Fruit fly (Drosophila melanogaster): Measurements from ENCODE around the gene Zip89B.

Gene Zip89B

dm6 chr3R:16350400-16350799, 44.8 kb downstream of the Zip89B start:
- TF ChIP-seq ovo (GFP tag; optimal IDR thresholded peaks at IDR 0.05) (no peak), CG14711 (tag; optimal IDR thresholded peaks at IDR 0.05) (no peak), CG33017 (tag; optimal IDR thresholded peaks at IDR 0.05) (no peak), Mnt (GFP tag; optimal IDR thresholded peaks at IDR 0.05) (no peak), kay (GFP tag; ENCODE audit: borderline replicate concordance) (no peak), pad (GFP tag; optimal IDR thresholded peaks at IDR 0.05) (no peak), cnc (optimal IDR thresholded peaks at IDR 0.05) (no peak), CG5204 (GFP tag; optimal IDR thresholded peaks at IDR 0.05) (no peak), CG12768 (GFP tag; optimal IDR thresholded peaks at IDR 0.05) (no peak), CG7101 (tag; optimal IDR thresholded peaks at IDR 0.05) (no peak), toe (GFP tag; optimal IDR thresholded peaks at IDR 0.05) (no peak), Crg-1 (GFP tag; optimal IDR thresholded peaks at IDR 0.05) (no peak), CG7045 (GFP tag; optimal IDR thresholded peaks at IDR 0.05) (no peak), Clk (GFP tag; optimal IDR thresholded peaks at IDR 0.05) (no peak), Hr96 (GFP tag; optimal IDR thresholded peaks at IDR 0.05) (no peak), tj (GFP tag; optimal IDR thresholded peaks at IDR 0.05) (no peak), CG1620 (GFP tag; optimal IDR thresholded peaks at IDR 0.05) (no peak), CG11617 (GFP tag; optimal IDR thresholded peaks at IDR 0.05) (no peak)

DNA sequence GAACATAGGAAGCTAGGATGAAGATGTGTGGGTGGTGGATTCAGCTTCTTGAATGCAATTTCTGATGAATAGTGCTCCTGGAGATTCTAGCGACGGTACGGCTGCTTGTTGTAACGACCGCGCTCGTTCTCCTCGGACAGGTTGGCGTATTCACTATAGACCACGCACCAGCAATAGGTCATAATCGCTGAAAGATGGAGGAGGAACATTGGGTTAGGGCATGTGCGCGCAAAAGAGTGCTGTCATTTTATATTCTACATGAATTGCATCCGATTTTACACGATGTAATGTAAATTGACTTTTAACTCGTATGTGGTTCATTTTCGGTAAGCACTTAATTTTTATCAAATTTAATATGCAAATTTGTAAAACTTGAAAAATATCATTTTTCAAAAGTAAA, 45.5 kb downstream of the Zip89B start:
- TF ChIP-seq CG5204 (GFP tag; optimal IDR thresholded peaks at IDR 0.05) (no peak), pad (GFP tag; optimal IDR thresholded peaks at IDR 0.05) (peak; percentile 20)

DNA sequence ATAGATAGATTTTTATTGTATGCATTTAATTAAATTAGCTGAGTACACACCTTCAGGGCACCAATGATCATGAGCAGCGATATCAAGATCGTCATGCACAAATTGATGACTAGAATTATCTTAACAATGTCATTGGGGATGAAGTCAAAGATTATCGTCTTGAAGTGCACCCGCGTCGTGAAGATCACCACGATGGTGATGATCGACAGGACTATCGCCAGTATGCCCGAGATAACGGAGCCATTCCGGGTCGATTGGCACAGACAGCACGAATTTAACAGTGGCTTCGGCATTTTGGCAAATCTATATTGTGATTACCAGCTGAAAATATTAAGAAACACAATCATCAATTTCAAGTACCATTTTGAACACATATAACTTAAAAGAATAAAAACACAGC, 46.5 kb downstream of the Zip89B start:
- TF ChIP-seq CG14711 (tag; optimal IDR thresholded peaks at IDR 0.05): no peak
- no peak for TF ChIP-seq ovo (GFP tag; optimal IDR thresholded peaks at IDR 0.05)
- no peak for TF ChIP-seq Mnt (GFP tag; optimal IDR thresholded peaks at IDR 0.05)
- no peak for TF ChIP-seq CG7101 (tag; optimal IDR thresholded peaks at IDR 0.05)
- TF ChIP-seq Hr96 (GFP tag; optimal IDR thresholded peaks at IDR 0.05): no peak
- TF ChIP-seq CG1620 (GFP tag; optimal IDR thresholded peaks at IDR 0.05): no peak

- no peak for TF ChIP-seq CG14711 (tag; optimal IDR thresholded peaks at IDR 0.05)
- TF ChIP-seq CG33017 (tag; optimal IDR thresholded peaks at IDR 0.05): no peak
- TF ChIP-seq CG12768 (GFP tag; optimal IDR thresholded peaks at IDR 0.05): no peak
- TF ChIP-seq bab1 (GFP tag; optimal IDR thresholded peaks at IDR 0.05): no peak
- no peak for TF ChIP-seq tj (GFP tag; optimal IDR thresholded peaks at IDR 0.05)
- TF ChIP-seq cic (GFP tag; optimal IDR thresholded peaks at IDR 0.05): no peak
- TF ChIP-seq toe (GFP tag; optimal IDR thresholded peaks at IDR 0.05): no peak
- TF ChIP-seq ovo (GFP tag; optimal IDR thresholded peaks at IDR 0.05): no peak
- no peak for TF ChIP-seq Crg-1 (GFP tag; optimal IDR thresholded peaks at IDR 0.05)
- no peak for TF ChIP-seq kay (GFP tag; ENCODE audit: borderline replicate concordance)
- no peak for TF ChIP-seq Mnt (GFP tag; optimal IDR thresholded peaks at IDR 0.05)
Observed at dm6 chr3R:16353195-16353594, 47.6 kb downstream of the Zip89B start.

dm6 chr3R:16353671-16354070, 48.1 kb downstream of the Zip89B start:
- TF ChIP-seq cnc (optimal IDR thresholded peaks at IDR 0.05) (peak in 1 of 2 experiments; percentile 9), tj (GFP tag; optimal IDR thresholded peaks at IDR 0.05) (no peak)

DNA sequence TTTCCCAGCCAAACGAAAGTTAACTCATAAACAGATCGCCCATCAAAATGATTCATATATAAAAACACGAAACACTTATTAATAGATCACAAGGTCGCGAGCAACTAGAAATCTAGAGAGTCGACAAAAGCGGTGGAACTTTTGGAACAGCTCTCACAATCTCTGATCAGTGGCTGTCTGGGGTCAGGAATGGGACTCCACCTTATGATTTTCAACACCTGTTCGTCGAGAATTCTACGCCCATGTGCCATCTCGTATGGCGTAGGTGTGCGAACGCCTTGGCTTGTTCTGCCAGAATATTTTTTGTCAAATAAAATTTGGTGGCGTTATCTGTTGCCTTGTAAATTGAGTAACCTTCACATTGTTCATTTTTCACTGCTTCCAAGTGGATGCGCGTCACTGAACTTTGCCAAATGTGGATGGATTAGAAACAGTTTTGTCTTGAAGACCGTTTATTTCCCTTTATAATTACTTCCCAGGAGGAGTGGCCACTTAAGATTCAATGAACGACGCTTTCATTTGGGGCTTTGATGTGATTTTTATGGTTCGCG, 49.9 kb downstream of the Zip89B start:
- TF ChIP-seq CG12768 (GFP tag; optimal IDR thresholded peaks at IDR 0.05) (peak; percentile 14), CG7101 (tag; optimal IDR thresholded peaks at IDR 0.05) (no peak), CG7045 (GFP tag; optimal IDR thresholded peaks at IDR 0.05) (peak; percentile 3), CG33017 (tag; optimal IDR thresholded peaks at IDR 0.05) (peak; percentile 40), CG1620 (GFP tag; optimal IDR thresholded peaks at IDR 0.05) (no peak), pad (GFP tag; optimal IDR thresholded peaks at IDR 0.05) (no peak)

dm6 chr3R:16356215-16356862, 50.8 kb downstream of the Zip89B start:
- TF ChIP-seq CG5204 (GFP tag; optimal IDR thresholded peaks at IDR 0.05): peak; percentile 31
- peak; percentile 2 for TF ChIP-seq ovo (GFP tag; optimal IDR thresholded peaks at IDR 0.05)
- TF ChIP-seq CG11617 (GFP tag; optimal IDR thresholded peaks at IDR 0.05): peak; percentile 67
- TF ChIP-seq Hr96 (GFP tag; optimal IDR thresholded peaks at IDR 0.05): peak; percentile 36
- TF ChIP-seq cic (GFP tag; optimal IDR thresholded peaks at IDR 0.05): peak; percentile 52
- TF ChIP-seq Crg-1 (GFP tag; optimal IDR thresholded peaks at IDR 0.05): no peak
- TF ChIP-seq CG12768 (GFP tag; optimal IDR thresholded peaks at IDR 0.05): no peak
- TF ChIP-seq kay (GFP tag; ENCODE audit: borderline replicate concordance): peak; percentile 70
- TF ChIP-seq tj (GFP tag; optimal IDR thresholded peaks at IDR 0.05): peak; percentile 29

dm6 chr3R:16356863-16357215, 51.3 kb downstream of the Zip89B start, which contains the start of gene CG10311:
TSS of gene CG10311 (minus strand) at chr3R:16357015.
- TF ChIP-seq cnc (optimal IDR thresholded peaks at IDR 0.05) (no peak), Mnt (GFP tag; optimal IDR thresholded peaks at IDR 0.05) (peak; percentile 30), CG1620 (GFP tag; optimal IDR thresholded peaks at IDR 0.05) (no peak), CG14711 (tag; optimal IDR thresholded peaks at IDR 0.05) (no peak), cic (GFP tag; optimal IDR thresholded peaks at IDR 0.05) (no peak), CG7101 (tag; optimal IDR thresholded peaks at IDR 0.05) (no peak), bab1 (GFP tag; optimal IDR thresholded peaks at IDR 0.05) (no peak), pad (GFP tag; optimal IDR thresholded peaks at IDR 0.05) (no peak), Crg-1 (GFP tag; optimal IDR thresholded peaks at IDR 0.05) (no peak), CG7045 (GFP tag; optimal IDR thresholded peaks at IDR 0.05) (no peak), ovo (GFP tag; optimal IDR thresholded peaks at IDR 0.05) (no peak), tj (GFP tag; optimal IDR thresholded peaks at IDR 0.05) (no peak), CG5204 (GFP tag; optimal IDR thresholded peaks at IDR 0.05) (no peak), CG11617 (GFP tag; optimal IDR thresholded peaks at IDR 0.05) (peak; percentile 38), CG12768 (GFP tag; optimal IDR thresholded peaks at IDR 0.05) (no peak)
